Worm (Caenorhabditis elegans) whole organism, young adult: Measurements from ENCODE around the gene srbc-54.

Experiments used
- F22D6.2 ChIP-seq: sonication (generic microtip); optimal IDR thresholded peaks from 2 replicates; lab custom pipeline; 2016; ENCODE audit warnings: mild to moderate bottlenecking, missing genetic modification characterization, missing compliant biosample characterization
- F39B2.1 ChIP-seq: fragments of 200-800 bp; sonication (Bioruptor generic); IDR thresholded peaks from 2 replicates; pipeline ENCODE4 v1.3.6; 2022; ENCODE audit warnings: missing genetic modification reagents, missing genetic modification characterization, missing compliant biosample characterization
- F49E8.2 ChIP-seq: sonication (generic microtip); optimal IDR thresholded peaks from 3 replicates; lab custom pipeline; 2017; ENCODE audit warnings: missing genetic modification characterization, mild to moderate bottlenecking, missing compliant biosample characterization, antibody characterized with exemption, moderate library complexity; ENCODE audit not compliant: insufficient read depth
- K12H6.12 ChIP-seq: fragments of 200-800 bp; sonication (Bioruptor generic); optimal IDR thresholded peaks from 2 replicates; lab custom pipeline; 2018; ENCODE audit warnings: mild to moderate bottlenecking, missing genetic modification characterization, missing compliant biosample characterization
- aptf-2 ChIP-seq: fragments of 200-800 bp; sonication (Bioruptor generic); conservative IDR thresholded peaks from 2 replicates; pipeline ENCODE4 v1.3.6; 2022; ENCODE audit warnings: missing genetic modification reagents, missing genetic modification characterization, missing compliant biosample characterization
- die-1 ChIP-seq: sonication (generic microtip); optimal IDR thresholded peaks from 2 replicates; lab custom pipeline; 2016; ENCODE audit warnings: missing genotype, mild to moderate bottlenecking, missing genetic modification characterization, missing compliant biosample characterization
- efl-1 ChIP-seq: fragments of 150-350 bp; optimal IDR thresholded peaks from 2 replicates; lab custom pipeline; 2014; ENCODE audit warnings: missing biosample characterization, missing genetic modification reagents, missing genetic modification characterization
- mxl-1 ChIP-seq: sonication (generic microtip); optimal IDR thresholded peaks from 2 replicates; lab custom pipeline; 2016; ENCODE audit warnings: missing genetic modification characterization, missing compliant biosample characterization
- nhr-179 ChIP-seq: sonication (generic microtip); optimal IDR thresholded peaks from 2 replicates; lab custom pipeline; 2016; ENCODE audit warnings: mild to moderate bottlenecking, missing genetic modification characterization, missing compliant biosample characterization
- sea-2 ChIP-seq: fragments of 200-800 bp; sonication (Bioruptor generic); IDR thresholded peaks from 2 replicates; pipeline ENCODE4 v1.3.6; 2022; ENCODE audit warnings: missing genetic modification characterization, missing compliant biosample characterization
- unc-130 ChIP-seq: sonication (generic microtip); optimal IDR thresholded peaks from 2 replicates; lab custom pipeline; 2016; ENCODE audit warnings: missing genetic modification reagents, missing genetic modification characterization, missing compliant biosample characterization
- unc-62 ChIP-seq: fragments of 150-350 bp; optimal IDR thresholded peaks from 2 replicates; lab custom pipeline; 2014; ENCODE audit warnings: missing biosample characterization, missing genetic modification reagents, missing genetic modification characterization

- TF ChIP-seq efl-1 (GFP tag; lab: Kevin White, UChicago) = peak; percentile 34
- TF ChIP-seq aptf-2 (GFP tag; lab: Robert Waterston, UW) = 0 out of 2 replicates have a peak, but pooled peaks have one; percentile 49
- TF ChIP-seq K12H6.12 = peak; percentile 77
- peak; percentile 81 for TF ChIP-seq unc-130 (GFP tag; lab: Kevin White, UChicago)
- TF ChIP-seq die-1 = peak; percentile 98
- peak; percentile 97 for TF ChIP-seq mxl-1 (tag; lab: Kevin White, UChicago)
- peak; percentile 51 for TF ChIP-seq F49E8.2 (tag; lab: Kevin White, UChicago)
- peak; percentile 86 for TF ChIP-seq nhr-179 (tag; lab: Kevin White, UChicago)
- no peak for TF ChIP-seq unc-62 (GFP tag; lab: Kevin White, UChicago)
- peak; percentile 67 for TF ChIP-seq F22D6.2 (tag; lab: Kevin White, UChicago)
- TF ChIP-seq sea-2 (GFP tag; lab: Robert Waterston, UW) = peak; percentile 91
- TF ChIP-seq F39B2.1 (GFP tag; lab: Robert Waterston, UW) = no peak
These were observed 40.2 kb upstream of the srbc-54 start for ce11 chrV:15873762-15874161.
